Worm (Caenorhabditis elegans) whole organism, L1 larva: ENCODE data around the gene Y53C12A.6.

Experiments used
- C04F5.9 ChIP-seq: sonication (generic microtip); optimal IDR thresholded peaks from 2 replicates; lab custom pipeline; 2016; ENCODE audit warnings: missing genetic modification characterization, missing compliant biosample characterization
- aha-1 ChIP-seq: fragments of 150-350 bp; optimal IDR thresholded peaks from 2 replicates; lab custom pipeline; 2014; ENCODE audit warnings: missing biosample characterization, missing genetic modification characterization
- alr-1 ChIP-seq: fragments of 200-800 bp; sonication (Bioruptor generic); optimal IDR thresholded peaks from 2 replicates; lab custom pipeline; 2018; ENCODE audit warnings: borderline replicate concordance, mild to moderate bottlenecking, missing genetic modification characterization, missing compliant biosample characterization
- ceh-63 ChIP-seq: fragments of 200-800 bp; sonication (Bioruptor generic); optimal IDR thresholded peaks from 2 replicates; lab custom pipeline; 2018; ENCODE audit warnings: mild to moderate bottlenecking, missing genetic modification characterization, missing compliant biosample characterization
- ceh-90 ChIP-seq: sonication (generic microtip); optimal IDR thresholded peaks from 2 replicates; lab custom pipeline; 2016; ENCODE audit warnings: missing genetic modification characterization, missing compliant biosample characterization
- dpl-1 ChIP-seq, 3 experiments: fragments of 150-350 bp in 2 of 3; sonication (generic microtip) in 1 of 3; optimal IDR thresholded peaks; 2 replicates each; lab custom pipeline; 2014 to 2017; ENCODE audit warnings: missing biosample characterization in 3 of 3, missing genetic modification characterization in 3 of 3, missing genetic modification reagents in 3 of 3
- dsc-1 ChIP-seq: sonication (generic microtip); optimal IDR thresholded peaks from 2 replicates; lab custom pipeline; 2016; ENCODE audit warnings: mild to moderate bottlenecking, missing genetic modification characterization, missing compliant biosample characterization
- efl-1 ChIP-seq, 4 experiments: fragments of 150-350 bp; optimal IDR thresholded peaks in 3 of 4; peaks in 1 of 4; 1 replicate in 1 of 4; 2 replicates in 3 of 4; lab custom pipeline; 2014; ENCODE audit warnings: missing biosample characterization in 2 of 4, missing genetic modification characterization in 2 of 4, missing genetic modification reagents in 2 of 4
- egl-13 ChIP-seq: sonication (generic microtip); optimal IDR thresholded peaks from 2 replicates; lab custom pipeline; 2016; ENCODE audit warnings: missing genotype, missing genetic modification reagents, missing genetic modification characterization, missing compliant biosample characterization
- elt-2 ChIP-seq: sonication (generic microtip); optimal IDR thresholded peaks from 2 replicates; lab custom pipeline; 2016; ENCODE audit warnings: missing genetic modification characterization, mild to moderate bottlenecking, inconsistent platforms, missing compliant biosample characterization, missing genetic modification reagents
- ets-5 ChIP-seq: fragments of 200-800 bp; sonication (Bioruptor generic); IDR thresholded peaks from 2 replicates; pipeline ENCODE4 v1.3.6; 2022; ENCODE audit warnings: missing genetic modification characterization, missing compliant biosample characterization
- fkh-10 ChIP-seq: sonication (generic microtip); optimal IDR thresholded peaks from 2 replicates; lab custom pipeline; 2017; ENCODE audit warnings: missing biosample characterization, missing genetic modification reagents, missing genetic modification characterization
- fkh-4 ChIP-seq: sonication (generic microtip); optimal IDR thresholded peaks from 2 replicates; lab custom pipeline; 2016; ENCODE audit warnings: missing compliant biosample characterization, missing genetic modification characterization, borderline replicate concordance
- fos-1 ChIP-seq: fragments of 150-350 bp; optimal IDR thresholded peaks from 2 replicates; lab custom pipeline; 2014; ENCODE audit warnings: missing biosample characterization, missing genetic modification characterization
- grh-1 ChIP-seq: fragments of 200-800 bp; sonication (Bioruptor generic); IDR thresholded peaks from 2 replicates; pipeline ENCODE4 v1.3.6; 2022; ENCODE audit warnings: missing genetic modification reagents, missing genetic modification characterization, missing compliant biosample characterization
- hlh-4 ChIP-seq: sonication (generic microtip); optimal IDR thresholded peaks from 2 replicates; lab custom pipeline; 2016; ENCODE audit warnings: mild to moderate bottlenecking, missing genetic modification characterization, missing compliant biosample characterization
- irx-1 ChIP-seq: sonication (generic microtip); optimal IDR thresholded peaks from 2 replicates; lab custom pipeline; 2016; ENCODE audit warnings: missing genetic modification characterization, missing compliant biosample characterization
- lin-13 ChIP-seq: fragments of 150-350 bp; optimal IDR thresholded peaks from 2 replicates; lab custom pipeline; 2014; ENCODE audit warnings: missing biosample characterization, missing genetic modification reagents, missing genetic modification characterization
- lin-14 ChIP-seq: fragments of 200-800 bp; sonication (Bioruptor generic); optimal IDR thresholded peaks from 2 replicates; lab custom pipeline; 2018; ENCODE audit warnings: mild to moderate bottlenecking, missing genetic modification characterization, moderate library complexity, missing compliant biosample characterization
- lin-15B ChIP-seq: fragments of 150-350 bp; sonication (generic microtip); optimal IDR thresholded peaks from 3 replicates; lab custom pipeline; 2014; ENCODE audit warnings: missing biosample characterization, missing genetic modification characterization
- lin-35 ChIP-seq, 2 experiments: fragments of 150-350 bp; optimal IDR thresholded peaks; 2 replicates each; lab custom pipeline; 2014; ENCODE audit warnings: missing biosample characterization in 2 of 2, missing genetic modification characterization in 2 of 2, missing genetic modification reagents in 2 of 2
- lir-3 ChIP-seq: sonication (generic microtip); optimal IDR thresholded peaks from 2 replicates; lab custom pipeline; 2016; ENCODE audit warnings: mild to moderate bottlenecking, missing genetic modification characterization, moderate library complexity, missing compliant biosample characterization; ENCODE audit not compliant: poor library complexity
- lsy-2 ChIP-seq, 2 experiments: fragments of 150-350 bp; optimal IDR thresholded peaks; 2 replicates each; lab custom pipeline; 2014; ENCODE audit warnings: missing biosample characterization in 2 of 2, missing genetic modification characterization in 2 of 2
- mab-9 ChIP-seq: fragments of 200-800 bp; sonication (Bioruptor generic); IDR thresholded peaks from 2 replicates; pipeline ENCODE4 v1.3.6; 2022; ENCODE audit warnings: missing genetic modification reagents, missing genetic modification characterization, missing compliant biosample characterization
- mdl-1 ChIP-seq, 2 experiments: fragments of 150-350 bp; optimal IDR thresholded peaks; 2 replicates each; lab custom pipeline; 2014 to 2017; ENCODE audit warnings: missing biosample characterization in 2 of 2, missing genetic modification characterization in 2 of 2, inconsistent platforms in 1 of 2
- mef-2 ChIP-seq: fragments of 150-350 bp; optimal IDR thresholded peaks from 2 replicates; lab custom pipeline; 2014; ENCODE audit warnings: missing biosample characterization, missing genetic modification characterization
- mep-1 ChIP-seq: fragments of 150-350 bp; optimal IDR thresholded peaks from 2 replicates; lab custom pipeline; 2014; ENCODE audit warnings: missing biosample characterization, missing genetic modification characterization
- nhr-11 ChIP-seq: fragments of 150-350 bp; optimal IDR thresholded peaks from 2 replicates; lab custom pipeline; 2014; ENCODE audit warnings: missing biosample characterization, missing genetic modification characterization
- nhr-12 ChIP-seq: sonication (generic microtip); optimal IDR thresholded peaks from 2 replicates; lab custom pipeline; 2017; ENCODE audit warnings: missing biosample characterization, missing genetic modification characterization
- nhr-237 ChIP-seq: fragments of 150-350 bp; optimal IDR thresholded peaks from 2 replicates; lab custom pipeline; 2014; ENCODE audit warnings: missing biosample characterization, missing genetic modification characterization
- nhr-28 ChIP-seq: fragments of 150-350 bp; optimal IDR thresholded peaks from 2 replicates; lab custom pipeline; 2014; ENCODE audit warnings: missing biosample characterization, missing genetic modification characterization
- nhr-77 ChIP-seq: fragments of 150-350 bp; optimal IDR thresholded peaks from 2 replicates; lab custom pipeline; 2014; ENCODE audit warnings: missing biosample characterization, missing genetic modification characterization
- nhr-84 ChIP-seq: sonication (generic microtip); optimal IDR thresholded peaks from 2 replicates; lab custom pipeline; 2017; ENCODE audit warnings: missing biosample characterization, missing genetic modification characterization
- nhr-90 ChIP-seq: sonication (generic microtip); optimal IDR thresholded peaks from 2 replicates; lab custom pipeline; 2016; ENCODE audit warnings: mild to moderate bottlenecking, missing genetic modification characterization, missing compliant biosample characterization; ENCODE audit not compliant: poor library complexity
- skn-1 ChIP-seq: fragments of 150-350 bp; optimal IDR thresholded peaks from 2 replicates; lab custom pipeline; 2014; ENCODE audit warnings: missing biosample characterization, missing genetic modification characterization
- snu-23 ChIP-seq: sonication (generic microtip); optimal IDR thresholded peaks from 2 replicates; lab custom pipeline; 2016; ENCODE audit warnings: missing genetic modification characterization, missing compliant biosample characterization
- sox-4 ChIP-seq: sonication (generic microtip); optimal IDR thresholded peaks from 2 replicates; lab custom pipeline; 2016; ENCODE audit warnings: missing genetic modification characterization, missing compliant biosample characterization
- sptf-1 ChIP-seq: fragments of 150-350 bp; optimal IDR thresholded peaks from 2 replicates; lab custom pipeline; 2014; ENCODE audit warnings: missing biosample characterization, missing genetic modification characterization
- swsn-7 ChIP-seq: sonication (generic microtip); optimal IDR thresholded peaks from 2 replicates; lab custom pipeline; 2016; ENCODE audit warnings: missing genetic modification characterization, missing compliant biosample characterization
- tbx-2 ChIP-seq: sonication (generic microtip); optimal IDR thresholded peaks from 2 replicates; lab custom pipeline; 2016; ENCODE audit warnings: missing genetic modification characterization, missing compliant biosample characterization
- vab-15 ChIP-seq: sonication (generic microtip); optimal IDR thresholded peaks from 2 replicates; lab custom pipeline; 2017; ENCODE audit warnings: missing genotype, mild to moderate bottlenecking, missing genetic modification characterization, missing compliant biosample characterization
- xbp-1 ChIP-seq: sonication (generic microtip); optimal IDR thresholded peaks from 2 replicates; lab custom pipeline; 2016; ENCODE audit warnings: missing genetic modification characterization, missing compliant biosample characterization
- ztf-11 ChIP-seq, 2 experiments: sonication (generic microtip); optimal IDR thresholded peaks; 2 replicates each; lab custom pipeline; 2016 to 2017; ENCODE audit warnings: missing genetic modification characterization in 2 of 2, missing biosample characterization in 1 of 2, missing compliant biosample characterization in 1 of 2
- ztf-4 ChIP-seq: fragments of 150-350 bp; optimal IDR thresholded peaks from 2 replicates; lab custom pipeline; 2014; ENCODE audit warnings: missing biosample characterization, missing genetic modification characterization

Gene Y53C12A.6

DNA sequence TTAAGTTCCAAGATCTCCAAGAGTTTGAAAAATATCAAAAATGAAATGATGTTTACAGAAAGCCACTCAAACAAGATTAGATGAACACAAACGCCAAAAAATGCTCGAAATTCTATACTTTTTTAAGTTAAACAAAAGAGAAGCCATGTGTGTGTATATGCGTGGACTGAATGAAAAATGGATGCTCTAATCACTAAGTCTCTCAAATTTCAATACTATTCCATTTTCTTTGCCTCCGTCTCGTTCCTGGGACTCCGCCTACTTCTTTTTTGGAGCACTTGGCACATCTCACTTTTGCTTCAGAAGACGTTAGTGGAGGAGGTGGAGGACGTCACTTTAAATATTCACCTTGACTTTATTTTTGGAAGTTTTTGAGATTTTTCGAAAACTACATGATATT lies 38.0 kb downstream of the Y53C12A.6 start:
- TF ChIP-seq dpl-1 (GFP tag; optimal IDR thresholded peaks at IDR 0.05; lab: Kevin White, UChicago) = no peak
- TF ChIP-seq lin-14 (GFP tag; lab: Kevin White, UChicago) = peak; percentile 26

DNA sequence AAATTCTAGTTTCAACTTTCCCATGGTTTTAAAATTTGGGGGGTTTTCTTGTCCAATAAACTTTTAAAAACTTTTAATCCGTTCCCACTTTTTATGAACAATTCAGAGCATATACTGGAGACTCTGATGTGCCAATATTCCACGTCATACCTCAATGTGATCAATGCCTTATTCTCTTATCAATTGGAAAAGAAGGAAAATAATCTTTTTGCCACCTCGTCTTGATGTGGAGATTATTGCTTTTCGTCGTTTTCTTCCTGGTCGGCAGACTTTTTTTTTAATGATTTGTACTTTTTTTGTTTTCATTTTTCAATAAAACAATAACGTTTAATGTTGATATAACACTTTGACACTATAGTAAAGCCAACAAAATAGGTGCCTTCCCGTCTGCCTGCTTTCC lies 40.3 kb downstream of the Y53C12A.6 start:
- no peak for TF ChIP-seq nhr-84 (tag; lab: Kevin White, UChicago)
- no peak for TF ChIP-seq dpl-1 (GFP tag; optimal IDR thresholded peaks at IDR 0.05; lab: Kevin White, UChicago)
- no peak for TF ChIP-seq grh-1 (GFP tag; lab: Robert Waterston, UW)
- TF ChIP-seq mef-2 = no peak
- no peak for TF ChIP-seq xbp-1 (tag; lab: Kevin White, UChicago)
- peak; percentile 17 for TF ChIP-seq elt-2
- TF ChIP-seq nhr-90 = no peak
- peak; percentile 14 for TF ChIP-seq dsc-1

DNA sequence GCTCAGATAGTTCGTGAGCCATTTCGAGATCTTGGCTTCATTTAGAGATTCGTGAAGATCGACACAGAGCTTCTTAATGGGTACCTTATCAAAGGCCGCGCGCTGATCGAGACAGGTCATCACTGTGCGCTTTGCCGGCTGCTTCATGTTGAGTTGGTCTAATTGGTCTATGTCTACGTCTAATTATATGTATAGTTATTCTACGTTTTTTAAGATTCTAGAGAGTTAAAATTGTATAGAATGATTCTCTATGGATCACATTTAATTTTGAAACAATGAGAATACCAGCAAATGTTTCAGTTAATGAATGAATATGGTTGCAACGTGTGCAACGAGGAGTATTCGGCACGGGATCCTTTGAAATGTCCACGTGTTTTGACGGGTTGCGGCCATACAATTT lies 43.1 kb downstream of the Y53C12A.6 start, which contains the start of gene arc-1:
Gene arc-1 (plus strand): TSS at position 301 of the 400 bp plus-strand sequence.
- no peak for TF ChIP-seq dpl-1 (GFP tag; optimal IDR thresholded peaks at IDR 0.05; lab: Kevin White, UChicago)

DNA sequence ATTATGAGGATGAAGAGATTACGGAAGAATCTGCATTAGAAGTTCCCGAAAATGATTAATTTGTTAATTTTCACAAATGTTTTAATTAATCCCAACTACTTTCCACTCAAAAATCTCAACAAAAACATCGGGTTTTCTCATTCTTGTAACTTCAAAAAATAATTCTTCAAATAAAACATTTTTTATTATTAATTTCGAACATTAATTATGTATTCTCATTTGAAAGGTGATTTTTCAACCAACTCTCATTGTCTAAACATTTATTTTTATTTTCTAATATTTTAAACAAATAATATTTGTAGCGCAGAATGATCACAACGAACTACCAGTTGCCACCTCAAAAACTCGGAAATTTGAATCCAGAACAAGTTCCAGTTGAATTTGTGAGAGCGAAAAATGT lies 46.5 kb downstream of the Y53C12A.6 start, which contains the start of gene ZK1320.7:
Gene ZK1320.7 (plus strand): TSS at position 301 of the 400 bp plus-strand sequence.
- TF ChIP-seq mdl-1 (tag; optimal IDR thresholded peaks at IDR 0.05; lab: Kevin White, UChicago) (no peak), efl-1 (optimal IDR thresholded peaks at IDR 0.05; lab: Kevin White, UChicago) (no peak), efl-1 (GFP tag; optimal IDR thresholded peaks at IDR 0.05 in 1 of 2; lab: Kevin White, UChicago) (peak in 1 of 2 experiments; percentile 1)

DNA sequence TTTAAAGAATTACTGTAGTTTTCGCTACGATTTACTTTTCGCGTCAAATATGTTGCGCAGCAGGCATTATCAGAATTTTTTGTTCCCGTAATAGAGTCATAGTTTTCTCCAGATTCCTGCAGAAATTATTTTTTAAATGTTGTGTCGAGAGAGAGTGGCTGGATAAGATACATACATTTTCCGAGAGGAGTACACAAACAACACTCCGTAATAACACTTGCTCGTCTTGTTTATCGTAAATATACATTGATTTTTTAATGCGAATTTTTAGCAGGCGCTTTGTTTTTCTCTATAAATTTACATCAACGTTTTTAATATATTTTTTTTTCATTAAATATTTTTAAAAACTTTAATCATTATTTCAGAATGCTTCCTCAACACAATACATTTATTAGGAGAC lies 48.8 kb downstream of the Y53C12A.6 start, which contains the start of gene taf-8:
Gene taf-8 (plus strand): TSS at position 360 of the 400 bp plus-strand sequence.
- TF ChIP-seq fkh-10 = no peak
- no peak for TF ChIP-seq alr-1 (tag; lab: Kevin White, UChicago)
- peak; percentile 8 for TF ChIP-seq egl-13
- peak; percentile 37 for TF ChIP-seq fos-1 (tag; lab: Kevin White, UChicago)
- TF ChIP-seq skn-1 (tag; lab: Kevin White, UChicago) = peak; percentile 13
- TF ChIP-seq lin-13 = peak; percentile 25
- no peak for TF ChIP-seq sox-4 (tag; lab: Kevin White, UChicago)
- TF ChIP-seq mep-1 (tag; lab: Kevin White, UChicago) = no peak
- TF ChIP-seq elt-2 = no peak
- peak in 1 of 2 experiments; percentile 34 for TF ChIP-seq ztf-11 (tag; optimal IDR thresholded peaks at IDR 0.05; lab: Kevin White, UChicago)
- peak; percentile 50 for TF ChIP-seq nhr-90
- no peak for TF ChIP-seq nhr-237 (tag; lab: Kevin White, UChicago)
- peak; percentile 78 for TF ChIP-seq snu-23 (GFP tag; lab: Kevin White, UChicago)
- TF ChIP-seq nhr-12 (tag; lab: Kevin White, UChicago) = no peak
- no peak for TF ChIP-seq C04F5.9
- no peak for TF ChIP-seq sptf-1 (tag; lab: Kevin White, UChicago)
- peak; percentile 72 to 73 for TF ChIP-seq lin-35 (GFP tag; optimal IDR thresholded peaks at IDR 0.05; lab: Kevin White, UChicago)
- TF ChIP-seq tbx-2 (tag; lab: Kevin White, UChicago) = peak; percentile 71
- peak; percentile 16 for TF ChIP-seq ceh-90 (tag; lab: Kevin White, UChicago)
- peak; percentile 41 to 70 (median 69) for TF ChIP-seq dpl-1 (GFP tag; optimal IDR thresholded peaks at IDR 0.05; lab: Kevin White, UChicago)
- TF ChIP-seq irx-1 = peak; percentile 32
- TF ChIP-seq nhr-28 = no peak
- peak; percentile 54 for TF ChIP-seq lir-3
- peak; percentile 24 for TF ChIP-seq lin-15B (tag; lab: Kevin White, UChicago)
- TF ChIP-seq hlh-4 = no peak
- TF ChIP-seq nhr-77 = peak; percentile 22
- peak; percentile 60 for TF ChIP-seq nhr-11 (tag; lab: Kevin White, UChicago)
- no peak for TF ChIP-seq ceh-63 (GFP tag; lab: Kevin White, UChicago)
- TF ChIP-seq vab-15 (tag; lab: Kevin White, UChicago) = no peak
- TF ChIP-seq lsy-2 (tag; optimal IDR thresholded peaks at IDR 0.05; lab: Kevin White, UChicago) = peak; percentile 82 to 83
- TF ChIP-seq mab-9 = no peak
- TF ChIP-seq ztf-4 (tag; lab: Kevin White, UChicago) = no peak
- no peak for TF ChIP-seq ets-5 (GFP tag; lab: Robert Waterston, UW)
- TF ChIP-seq fkh-4 (tag; lab: Kevin White, UChicago) = no peak
- TF ChIP-seq xbp-1 (tag; lab: Kevin White, UChicago) = peak; percentile 66
- TF ChIP-seq swsn-7 (tag; lab: Kevin White, UChicago) = peak; percentile 71
- TF ChIP-seq aha-1 (tag; lab: Kevin White, UChicago) = no peak
- TF ChIP-seq mdl-1 (tag; optimal IDR thresholded peaks at IDR 0.05; lab: Kevin White, UChicago) = no peak
